Worm (Caenorhabditis elegans) whole organism, L4 larva: ENCODE data around the gene nfyb-1.

Experiments used
- R02D3.7 ChIP-seq: fragments of 150-350 bp; sonication (generic microtip); optimal IDR thresholded peaks from 3 replicates; lab custom pipeline; 2014; ENCODE audit warnings: missing biosample characterization, missing genetic modification characterization
- arid-1 ChIP-seq: fragments of 200-800 bp; sonication (Bioruptor generic); conservative IDR thresholded peaks from 2 replicates; pipeline ENCODE4 v1.3.6; 2022; ENCODE audit warnings: missing genetic modification reagents, missing genetic modification characterization, missing compliant biosample characterization
- ceh-82 ChIP-seq: sonication (generic microtip); optimal IDR thresholded peaks from 2 replicates; lab custom pipeline; 2017; ENCODE audit warnings: missing biosample characterization, missing genetic modification characterization
- daf-12 ChIP-seq: fragments of 150-350 bp; optimal IDR thresholded peaks from 2 replicates; lab custom pipeline; 2014; ENCODE audit warnings: missing biosample characterization, missing genetic modification reagents, missing genetic modification characterization
- egl-27 ChIP-seq: sonication (generic microtip); optimal IDR thresholded peaks from 3 replicates; lab custom pipeline; 2017; ENCODE audit warnings: missing biosample characterization, missing genetic modification reagents, missing genetic modification characterization
- fkh-10 ChIP-seq: fragments of 150-350 bp; optimal IDR thresholded peaks from 2 replicates; lab custom pipeline; 2014; ENCODE audit warnings: missing biosample characterization, missing genetic modification reagents, missing genetic modification characterization
- fos-1 ChIP-seq: fragments of 150-350 bp; optimal IDR thresholded peaks from 2 replicates; lab custom pipeline; 2014; ENCODE audit warnings: missing biosample characterization, missing genetic modification characterization
- lsy-2 ChIP-seq, 2 experiments: fragments of 150-350 bp in 1 of 2; sonication (generic microtip) in 1 of 2; optimal IDR thresholded peaks; 2 replicates each; lab custom pipeline; 2014 to 2017; ENCODE audit warnings: missing biosample characterization in 2 of 2, missing genetic modification characterization in 2 of 2
- nhr-237 ChIP-seq: sonication (generic microtip); optimal IDR thresholded peaks from 2 replicates; lab custom pipeline; 2017; ENCODE audit warnings: missing biosample characterization, missing genetic modification characterization
- nhr-77 ChIP-seq: fragments of 150-350 bp; optimal IDR thresholded peaks from 2 replicates; lab custom pipeline; 2014; ENCODE audit warnings: missing biosample characterization, missing genetic modification characterization
- saeg-2 ChIP-seq: fragments of 200-800 bp; sonication (Bioruptor generic); IDR thresholded peaks from 2 replicates; pipeline ENCODE4 v1.3.6; 2022; ENCODE audit warnings: missing genetic modification reagents, missing genetic modification characterization, missing compliant biosample characterization
- skn-1 ChIP-seq: fragments of 150-350 bp; optimal IDR thresholded peaks from 2 replicates; lab custom pipeline; 2014; ENCODE audit warnings: missing biosample characterization, missing genetic modification characterization
- snpc-4 ChIP-seq: fragments of 150-350 bp; optimal IDR thresholded peaks from 2 replicates; lab custom pipeline; 2014; ENCODE audit warnings: missing biosample characterization, missing genetic modification characterization
- unc-62 ChIP-seq, 3 experiments: fragments of 150-350 bp in 1 of 3; sonication (generic microtip); optimal IDR thresholded peaks in 2 of 3; peaks in 1 of 3; 1 replicate in 1 of 3; 2 replicates in 2 of 3; lab custom pipeline; 2014 to 2017; ENCODE audit warnings: missing biosample characterization in 3 of 3, missing genetic modification characterization in 3 of 3, missing genetic modification reagents in 3 of 3, missing genotype in 1 of 3

ce11 chrII:484328-484916 is 17.3 kb upstream of the nfyb-1 start, which contains the start of the genes gldi-1 and prp-21:
- TF ChIP-seq arid-1 (no peak), ceh-82 (no peak), nhr-77 (tag; lab: Kevin White, UChicago) (no peak), snpc-4 (tag; lab: Kevin White, UChicago) (no peak), R02D3.7 (no peak), fkh-10 (GFP tag; lab: Kevin White, UChicago) (no peak), skn-1 (tag; lab: Kevin White, UChicago) (no peak), egl-27 (tag; lab: Kevin White, UChicago) (no peak), nhr-237 (tag; lab: Kevin White, UChicago) (no peak), saeg-2 (GFP tag; lab: Robert Waterston, UW) (no peak), lsy-2 (tag; optimal IDR thresholded peaks at IDR 0.05; lab: Kevin White, UChicago) (peak in 1 of 2 experiments; percentile 44), daf-12 (tag; lab: Kevin White, UChicago) (no peak), unc-62 (GFP tag; optimal IDR thresholded peaks at IDR 0.05 in 1 of 2; lab: Kevin White, UChicago) (no peak), unc-62 (tag; optimal IDR thresholded peaks at IDR 0.05; lab: Kevin White, UChicago) (no peak), fos-1 (tag; lab: Kevin White, UChicago) (no peak)
